Fruit fly (Drosophila melanogaster) whole organism, prepupa: ENCODE measurements around the gene mRpS18B.
A peak's percentile ranks its signal among the peaks of the same experiment; 100 is the strongest.

ENCODE experiments used
- Blimp-1 ChIP-seq: fragments of 200-800 bp; sonication (Bioruptor generic); optimal IDR thresholded peaks from 3 replicates; lab custom pipeline; 2017; ENCODE audit warnings: missing biosample characterization, missing genetic modification characterization, mild to moderate bottlenecking, moderate library complexity, missing genetic modification reagents
- CG10631 ChIP-seq: fragments of 200-800 bp; sonication (Bioruptor generic); optimal IDR thresholded peaks from 2 replicates; lab custom pipeline; 2016; ENCODE audit warnings: missing biosample characterization, missing genetic modification characterization
- CG10669 ChIP-seq: fragments of 200-800 bp; sonication (Bioruptor generic); optimal IDR thresholded peaks from 3 replicates; lab custom pipeline; 2018; ENCODE audit warnings: missing biosample characterization, mild to moderate bottlenecking, missing genetic modification characterization, moderate library complexity
- CG11294 ChIP-seq: fragments of 200-800 bp; sonication (Bioruptor generic); IDR thresholded peaks from 2 replicates; pipeline ENCODE4 v1.3.6; 2022; ENCODE audit warnings: missing biosample characterization, missing genetic modification characterization
- CG11762 ChIP-seq: fragments of 200-800 bp; sonication (Bioruptor generic); optimal IDR thresholded peaks from 3 replicates; lab custom pipeline; 2016; ENCODE audit warnings: missing biosample characterization, missing genetic modification characterization; ENCODE audit not compliant: insufficient read depth
- CG1621 ChIP-seq: fragments of 200-800 bp; sonication (Bioruptor generic); optimal IDR thresholded peaks from 3 replicates; lab custom pipeline; 2018; ENCODE audit warnings: missing biosample characterization, mild to moderate bottlenecking, missing genetic modification characterization
- CG16779 ChIP-seq: fragments of 200-800 bp; sonication (Bioruptor generic); optimal IDR thresholded peaks from 3 replicates; lab custom pipeline; 2017; ENCODE audit warnings: missing biosample characterization, mild to moderate bottlenecking, missing genetic modification characterization
- CG3032 ChIP-seq: fragments of 200-800 bp; optimal IDR thresholded peaks from 2 replicates; lab custom pipeline; 2019; ENCODE audit warnings: missing biosample characterization, mild to moderate bottlenecking, missing genetic modification characterization, moderate library complexity
- CG32006 ChIP-seq: fragments of 200-800 bp; sonication (Bioruptor generic); optimal IDR thresholded peaks from 3 replicates; lab custom pipeline; 2017; ENCODE audit warnings: missing biosample characterization, mild to moderate bottlenecking, missing genetic modification characterization
- CG3919 ChIP-seq: fragments of 200-800 bp; sonication (Bioruptor generic); optimal IDR thresholded peaks from 3 replicates; lab custom pipeline; 2016; ENCODE audit warnings: missing biosample characterization, missing genetic modification characterization
- CG4318 ChIP-seq: fragments of 200-800 bp; sonication (Bioruptor generic); optimal IDR thresholded peaks from 3 replicates; lab custom pipeline; 2017; ENCODE audit warnings: missing biosample characterization, mild to moderate bottlenecking, missing genetic modification characterization
- CG6163 ChIP-seq: fragments of 200-800 bp; sonication (Bioruptor generic); IDR thresholded peaks from 3 replicates; pipeline ENCODE4 v1.3.6; 2022; ENCODE audit warnings: missing biosample characterization, missing genetic modification characterization
- CG6276 ChIP-seq: fragments of 200-800 bp; sonication (Bioruptor generic); optimal IDR thresholded peaks from 2 replicates; lab custom pipeline; 2017; ENCODE audit warnings: missing biosample characterization, mild to moderate bottlenecking, missing genetic modification characterization
- CG6792 ChIP-seq: fragments of 200-800 bp; sonication (Bioruptor generic); optimal IDR thresholded peaks from 3 replicates; lab custom pipeline; 2016; ENCODE audit warnings: missing biosample characterization, missing genetic modification characterization
- CG6808 ChIP-seq: fragments of 200-800 bp; sonication (Bioruptor generic); optimal IDR thresholded peaks from 3 replicates; lab custom pipeline; 2017; ENCODE audit warnings: missing biosample characterization, missing genetic modification characterization, mild to moderate bottlenecking, moderate library complexity, missing genetic modification reagents
- CG6854 ChIP-seq: fragments of 200-800 bp; sonication (Bioruptor generic); optimal IDR thresholded peaks from 2 replicates; lab custom pipeline; 2017; ENCODE audit warnings: missing biosample characterization, mild to moderate bottlenecking, missing genetic modification characterization
- CG7368 ChIP-seq: fragments of 200-800 bp; sonication (Bioruptor generic); optimal IDR thresholded peaks from 3 replicates; lab custom pipeline; 2016; ENCODE audit warnings: missing biosample characterization, missing genetic modification characterization
- CG8119 ChIP-seq: fragments of 200-800 bp; sonication (Bioruptor generic); IDR thresholded peaks from 3 replicates; pipeline ENCODE4 v1.3.6; 2022; ENCODE audit warnings: missing biosample characterization, missing genetic modification characterization
- CG8319 ChIP-seq: fragments of 200-800 bp; sonication (Bioruptor generic); optimal IDR thresholded peaks from 3 replicates; lab custom pipeline; 2016; ENCODE audit warnings: missing biosample characterization, missing genetic modification characterization
- CG8632 ChIP-seq: fragments of 200-800 bp; sonication (Bioruptor generic); optimal IDR thresholded peaks from 3 replicates; lab custom pipeline; 2016; ENCODE audit warnings: missing biosample characterization, missing genetic modification characterization
- CG9139 ChIP-seq: fragments of 200-800 bp; sonication (Bioruptor generic); optimal IDR thresholded peaks from 3 replicates; lab custom pipeline; 2017; ENCODE audit warnings: missing biosample characterization, mild to moderate bottlenecking, missing genetic modification characterization
- Eip75B ChIP-seq: fragments of 200-800 bp; sonication (Bioruptor generic); optimal IDR thresholded peaks from 3 replicates; lab custom pipeline; 2016; ENCODE audit warnings: missing biosample characterization, missing genetic modification characterization
- Eip78C ChIP-seq: fragments of 200-800 bp; sonication (Bioruptor generic); peaks from one replicate; lab custom pipeline; 2016; ENCODE audit warnings: missing biosample characterization, missing genetic modification characterization
- Ets21C ChIP-seq: fragments of 200-800 bp; sonication (Bioruptor generic); optimal IDR thresholded peaks from 3 replicates; lab custom pipeline; 2016; ENCODE audit warnings: missing biosample characterization, missing genetic modification characterization
- Ets96B ChIP-seq: fragments of 200-800 bp; optimal IDR thresholded peaks from 2 replicates; lab custom pipeline; 2019; ENCODE audit warnings: missing biosample characterization, mild to moderate bottlenecking, missing genetic modification characterization, moderate library complexity
- Gug ChIP-seq: fragments of 200-800 bp; sonication (Bioruptor generic); IDR thresholded peaks from 2 replicates; pipeline ENCODE4 v1.3.6; 2022; ENCODE audit warnings: missing biosample characterization, missing genetic modification characterization
- Hr38 ChIP-seq: sonication (Bioruptor generic); optimal IDR thresholded peaks from 2 replicates; lab custom pipeline; 2016; ENCODE audit warnings: missing biosample characterization, missing genetic modification characterization
- Hr39 ChIP-seq: fragments of 200-800 bp; sonication (Bioruptor generic); optimal IDR thresholded peaks from 2 replicates; lab custom pipeline; 2016; ENCODE audit warnings: missing biosample characterization, missing genetic modification characterization
- Hr4 ChIP-seq: fragments of 200-800 bp; sonication (Bioruptor generic); optimal IDR thresholded peaks from 3 replicates; lab custom pipeline; 2016; ENCODE audit warnings: missing biosample characterization, missing genetic modification characterization
- Lpt ChIP-seq: fragments of 200-800 bp; sonication (Bioruptor generic); optimal IDR thresholded peaks from 3 replicates; lab custom pipeline; 2016; ENCODE audit warnings: missing biosample characterization, missing genetic modification characterization
- Met ChIP-seq: fragments of 200-800 bp; sonication (Bioruptor generic); optimal IDR thresholded peaks from 3 replicates; lab custom pipeline; 2016; ENCODE audit warnings: missing biosample characterization, missing genetic modification characterization
- OdsH ChIP-seq: fragments of 200-800 bp; sonication (Bioruptor generic); optimal IDR thresholded peaks from 3 replicates; lab custom pipeline; 2016; ENCODE audit warnings: missing biosample characterization, missing genetic modification characterization
- Sox102F ChIP-seq: fragments of 200-800 bp; sonication (Bioruptor generic); optimal IDR thresholded peaks from 2 replicates; lab custom pipeline; 2016; ENCODE audit warnings: missing biosample characterization, mild to moderate bottlenecking, missing genetic modification characterization
- Sox14 ChIP-seq: fragments of 200-800 bp; sonication (Bioruptor generic); optimal IDR thresholded peaks from 3 replicates; lab custom pipeline; 2016; ENCODE audit warnings: missing biosample characterization, missing genetic modification characterization
- Sox15 ChIP-seq: fragments of 200-800 bp; sonication (Bioruptor generic); optimal IDR thresholded peaks from 3 replicates; lab custom pipeline; 2016; ENCODE audit warnings: missing biosample characterization, missing genetic modification characterization
- achi ChIP-seq: fragments of 200-800 bp; sonication (Bioruptor generic); optimal IDR thresholded peaks from 3 replicates; lab custom pipeline; 2016; ENCODE audit warnings: missing biosample characterization, missing genetic modification characterization
- acj6 ChIP-seq: fragments of 200-800 bp; sonication (Bioruptor generic); optimal IDR thresholded peaks from 3 replicates; lab custom pipeline; 2016; ENCODE audit warnings: missing biosample characterization, missing genetic modification characterization
- dac ChIP-seq: fragments of 200-800 bp; sonication (Bioruptor generic); optimal IDR thresholded peaks from 2 replicates; lab custom pipeline; 2017; ENCODE audit warnings: missing biosample characterization, mild to moderate bottlenecking, missing genetic modification characterization
- dsx ChIP-seq: fragments of 200-800 bp; optimal IDR thresholded peaks from 3 replicates; lab custom pipeline; 2019; ENCODE audit warnings: missing biosample characterization, mild to moderate bottlenecking, missing genetic modification characterization, moderate library complexity; ENCODE audit not compliant: poor library complexity, severe bottlenecking
- eg ChIP-seq: fragments of 200-800 bp; sonication (Bioruptor generic); IDR thresholded peaks from 3 replicates; pipeline ENCODE4 v1.3.6; 2022; ENCODE audit warnings: missing biosample characterization, missing genetic modification characterization
- esn ChIP-seq: fragments of 200-800 bp; sonication (Bioruptor generic); optimal IDR thresholded peaks from 2 replicates; lab custom pipeline; 2016; ENCODE audit warnings: missing biosample characterization, mild to moderate bottlenecking, missing genetic modification characterization, moderate library complexity
- fd59A ChIP-seq: fragments of 200-800 bp; sonication (Bioruptor generic); optimal IDR thresholded peaks from 2 replicates; lab custom pipeline; 2017; ENCODE audit warnings: missing biosample characterization, mild to moderate bottlenecking, missing genetic modification characterization, missing genetic modification reagents
- fd85E ChIP-seq: fragments of 200-800 bp; sonication (Bioruptor generic); optimal IDR thresholded peaks from 3 replicates; lab custom pipeline; 2016; ENCODE audit warnings: missing biosample characterization, missing genetic modification characterization
- fkh ChIP-seq: fragments of 200-800 bp; sonication (Bioruptor generic); optimal IDR thresholded peaks from 3 replicates; lab custom pipeline; 2017; ENCODE audit warnings: missing biosample characterization, mild to moderate bottlenecking, missing genetic modification characterization, moderate library complexity
- lz ChIP-seq: fragments of 200-800 bp; sonication (Bioruptor generic); optimal IDR thresholded peaks from 3 replicates; lab custom pipeline; 2016; ENCODE audit warnings: missing biosample characterization, missing genetic modification characterization
- salr ChIP-seq, 2 experiments: fragments of 200-800 bp; sonication (Bioruptor generic); optimal IDR thresholded peaks; 3 replicates each; lab custom pipeline; 2016 to 2018; ENCODE audit warnings: missing biosample characterization in 2 of 2, missing genetic modification characterization in 2 of 2, mild to moderate bottlenecking in 1 of 2
- spab ChIP-seq: fragments of 200-800 bp; sonication (Bioruptor generic); optimal IDR thresholded peaks from 2 replicates; lab custom pipeline; 2017; ENCODE audit warnings: missing biosample characterization, mild to moderate bottlenecking, missing genetic modification characterization, missing genetic modification reagents
- ss ChIP-seq, 2 experiments: fragments of 200-800 bp; sonication (Bioruptor generic); optimal IDR thresholded peaks; 2 replicates in 1 of 2; 3 replicates in 1 of 2; lab custom pipeline; 2017 to 2018; ENCODE audit warnings: mild to moderate bottlenecking in 2 of 2, missing biosample characterization in 2 of 2, missing genetic modification characterization in 2 of 2, moderate library complexity in 1 of 2
- svp ChIP-seq: fragments of 200-800 bp; sonication (Bioruptor generic); peaks from one replicate; lab custom pipeline; 2016; ENCODE audit warnings: missing biosample characterization, missing genetic modification characterization
- topi ChIP-seq: fragments of 200-800 bp; sonication (Bioruptor generic); optimal IDR thresholded peaks from 3 replicates; lab custom pipeline; 2016; ENCODE audit warnings: missing biosample characterization, missing genetic modification characterization
- vri ChIP-seq: fragments of 200-800 bp; sonication (Bioruptor generic); optimal IDR thresholded peaks from 3 replicates; lab custom pipeline; 2016; ENCODE audit warnings: missing biosample characterization, mild to moderate bottlenecking, missing genetic modification characterization

Gene mRpS18B

DNA sequence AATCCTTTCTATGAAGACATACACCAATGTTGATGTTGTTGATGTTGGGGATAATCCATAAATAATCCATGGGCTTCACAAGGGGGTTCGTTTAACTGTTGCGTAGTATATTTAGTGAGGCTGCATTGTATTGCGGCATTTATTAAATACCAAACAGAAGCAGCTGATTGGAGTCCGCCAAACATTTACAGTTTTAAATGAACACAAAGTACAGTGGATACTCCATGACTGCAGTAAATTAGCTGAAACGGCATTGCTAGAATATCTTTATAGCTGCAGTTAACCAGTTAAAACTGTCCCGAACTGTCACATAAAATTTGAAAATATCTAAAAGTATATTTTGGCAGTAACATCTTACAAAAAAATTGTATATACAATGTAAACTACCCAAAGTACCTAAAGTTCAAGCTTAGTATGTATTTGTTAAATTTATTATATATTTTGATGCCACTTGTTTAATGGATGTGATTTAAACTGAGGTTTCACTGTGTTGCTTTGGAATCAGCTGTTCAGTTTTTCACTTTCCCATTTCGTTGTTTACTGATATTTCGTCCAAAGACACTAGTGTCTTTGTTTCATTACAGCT is 5.9 kb downstream of the mRpS18B start, which contains the start of the genes CG10747 and Pyroxd1:
Gene CG10747, minus strand, starts transcription at position 255 of the 586 bp plus-strand sequence.
Gene Pyroxd1, plus strand, starts transcription at position 342 of the 586 bp plus-strand sequence.
- TF ChIP-seq Sox14 (GFP tag; lab: Kevin White, UChicago) (peak; percentile 99), CG3032 (tag; lab: Kevin White, UChicago) (peak; percentile 98), CG10669 (GFP tag; lab: Kevin White, UChicago) (peak; percentile 99), CG8319 (GFP tag; lab: Kevin White, UChicago) (peak; percentile 98), CG11294 (peak; percentile 98), CG6163 (peak; percentile 97), CG3919 (GFP tag; lab: Kevin White, UChicago) (peak; percentile 99), CG6808 (GFP tag; lab: Kevin White, UChicago) (peak; percentile 97), achi (GFP tag; lab: Kevin White, UChicago) (peak; percentile 98), CG9139 (GFP tag; lab: Kevin White, UChicago) (peak; percentile 96), CG10631 (peak; percentile 99), Sox15 (GFP tag; lab: Kevin White, UChicago) (peak; percentile 99), CG11762 (GFP tag; lab: Kevin White, UChicago) (peak; percentile 99), spab (GFP tag; lab: Kevin White, UChicago) (peak; percentile 97), dsx (peak; percentile 97), Gug (peak; percentile 98), Eip75B (GFP tag; lab: Kevin White, UChicago) (peak; percentile 98), Eip78C (GFP tag; lab: Kevin White, UChicago) (peak; percentile 100), Sox102F (peak; percentile 99), CG8632 (GFP tag; lab: Kevin White, UChicago) (peak; percentile 98), CG16779 (tag; lab: Kevin White, UChicago) (peak; percentile 98), CG32006 (GFP tag; lab: Kevin White, UChicago) (peak; percentile 100), acj6 (GFP tag; lab: Kevin White, UChicago) (peak; percentile 99), CG8119 (GFP tag; lab: Robert Waterston, UW) (peak; percentile 100), Lpt (GFP tag; lab: Kevin White, UChicago) (peak; percentile 99), ss (GFP tag; optimal IDR thresholded peaks at IDR 0.05; lab: Kevin White, UChicago) (peak; percentile 96 to 98), CG6854 (peak; percentile 97), Ets96B (peak; percentile 98), lz (GFP tag; lab: Kevin White, UChicago) (peak; percentile 99), Met (GFP tag; lab: Kevin White, UChicago) (peak; percentile 99), CG7368 (GFP tag; lab: Kevin White, UChicago) (peak; percentile 98), CG6276 (GFP tag; lab: Kevin White, UChicago) (peak; percentile 99), esn (GFP tag; lab: Kevin White, UChicago) (peak; percentile 99), Hr39 (peak; percentile 99), fd85E (GFP tag; lab: Kevin White, UChicago) (peak; percentile 94), CG1621 (peak; percentile 97), salr (GFP tag; optimal IDR thresholded peaks at IDR 0.05; lab: Kevin White, UChicago) (peak; percentile 95 to 99), dac (GFP tag; lab: Kevin White, UChicago) (peak; percentile 98), fkh (GFP tag; lab: Kevin White, UChicago) (peak; percentile 87), Ets21C (GFP tag; lab: Kevin White, UChicago) (peak; percentile 98), CG4318 (GFP tag; lab: Kevin White, UChicago) (peak; percentile 99), CG6792 (GFP tag; lab: Kevin White, UChicago) (peak; percentile 98), eg (peak; percentile 99), OdsH (GFP tag; lab: Kevin White, UChicago) (peak; percentile 99), svp (GFP tag; lab: Kevin White, UChicago) (peak; percentile 99), Hr4 (GFP tag; lab: Kevin White, UChicago) (peak; percentile 100), fd59A (peak; percentile 98), Hr38 (GFP tag; lab: Kevin White, UChicago) (peak; percentile 88), topi (peak; percentile 99), Blimp-1 (GFP tag; lab: Kevin White, UChicago) (peak; percentile 96), vri (GFP tag; lab: Kevin White, UChicago) (peak; percentile 96)
